Worm (Caenorhabditis elegans) whole organism, midembryonic: ENCODE measurements around the gene skr-6.

ENCODE experiments used
- T22C8.4 ChIP-seq: fragments of 200-800 bp; sonication (Bioruptor generic); IDR thresholded peaks from 2 replicates; pipeline ENCODE4 v1.3.6; 2022; ENCODE audit warnings: missing genetic modification characterization, missing compliant biosample characterization
- cog-1 ChIP-seq: sonication (generic microtip); optimal IDR thresholded peaks from 2 replicates; lab custom pipeline; 2016; ENCODE audit warnings: missing genetic modification characterization, missing compliant biosample characterization
- flt-1 ChIP-seq: fragments of 200-800 bp; sonication (Bioruptor generic); IDR thresholded peaks from 2 replicates; pipeline ENCODE4 v1.3.6; 2022; ENCODE audit warnings: missing genetic modification characterization, missing compliant biosample characterization
- klf-2 ChIP-seq: fragments of 200-800 bp; sonication (Bioruptor generic); conservative IDR thresholded peaks from 2 replicates; pipeline ENCODE4 v1.3.6; 2022; ENCODE audit warnings: missing genetic modification reagents, missing genetic modification characterization, missing compliant biosample characterization
- med-1 ChIP-seq: sonication (generic microtip); optimal IDR thresholded peaks from 2 replicates; lab custom pipeline; 2017; ENCODE audit warnings: missing genetic modification characterization, mild to moderate bottlenecking, missing compliant biosample characterization, antibody characterized with exemption, missing genetic modification reagents; ENCODE audit not compliant: insufficient read depth
- ref-1 ChIP-seq: fragments of 200-800 bp; sonication (Bioruptor generic); conservative IDR thresholded peaks from 2 replicates; pipeline ENCODE4 v1.3.6; 2022; ENCODE audit warnings: missing genetic modification reagents, missing genetic modification characterization, missing compliant biosample characterization
- tab-1 ChIP-seq: fragments of 200-800 bp; sonication (Bioruptor generic); IDR thresholded peaks from 2 replicates; pipeline ENCODE4 v1.3.6; 2022; ENCODE audit warnings: missing genetic modification characterization, missing compliant biosample characterization
- ztf-23 ChIP-seq: fragments of 200-800 bp; sonication (Bioruptor generic); IDR thresholded peaks from 2 replicates; pipeline ENCODE4 v1.3.6; 2022; ENCODE audit warnings: missing genetic modification reagents, missing genetic modification characterization, missing compliant biosample characterization
- ztf-29 ChIP-seq: fragments of 200-800 bp; sonication (Bioruptor generic); IDR thresholded peaks from 2 replicates; pipeline ENCODE4 v1.3.6; 2022; ENCODE audit warnings: missing genetic modification reagents, missing genetic modification characterization, missing compliant biosample characterization

skr-6 gene

DNA sequence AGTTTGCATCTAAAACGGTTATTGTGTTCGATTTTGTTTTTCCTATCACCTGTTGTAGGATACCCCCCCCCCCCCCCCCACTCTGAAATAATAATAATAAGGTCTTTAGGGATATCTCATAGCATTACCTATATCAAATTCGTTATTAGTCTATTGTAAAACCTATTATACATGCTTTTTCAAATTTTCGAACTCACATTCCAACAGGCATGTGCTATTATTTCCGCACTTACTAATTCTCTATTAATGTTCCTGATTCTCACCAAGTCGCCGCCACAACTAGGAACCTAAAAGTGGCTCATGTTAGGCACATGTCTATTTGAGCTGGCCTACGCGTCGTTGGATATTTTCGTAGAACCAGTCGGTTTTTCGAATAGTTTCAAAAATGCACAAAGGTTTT lies 618 bp upstream of the skr-6 start, which contains the start of gene Y37H2C.4:
Gene Y37H2C.4 (plus strand): TSS at position 301 of the 400 bp plus-strand sequence.
- TF ChIP-seq ztf-29, result no peak
- no peak for TF ChIP-seq ref-1 (GFP tag; lab: Robert Waterston, UW)
- no peak for TF ChIP-seq flt-1 (GFP tag; lab: Robert Waterston, UW)
- TF ChIP-seq klf-2, result no peak
- TF ChIP-seq ztf-23 (GFP tag; lab: Robert Waterston, UW), result no peak
- TF ChIP-seq med-1 (GFP tag; lab: Kevin White, UChicago), result no peak
- no peak for TF ChIP-seq tab-1 (GFP tag; lab: Robert Waterston, UW)
- no peak for TF ChIP-seq cog-1 (tag; lab: Kevin White, UChicago)
- TF ChIP-seq T22C8.4 (GFP tag; lab: Robert Waterston, UW), result no peak

DNA sequence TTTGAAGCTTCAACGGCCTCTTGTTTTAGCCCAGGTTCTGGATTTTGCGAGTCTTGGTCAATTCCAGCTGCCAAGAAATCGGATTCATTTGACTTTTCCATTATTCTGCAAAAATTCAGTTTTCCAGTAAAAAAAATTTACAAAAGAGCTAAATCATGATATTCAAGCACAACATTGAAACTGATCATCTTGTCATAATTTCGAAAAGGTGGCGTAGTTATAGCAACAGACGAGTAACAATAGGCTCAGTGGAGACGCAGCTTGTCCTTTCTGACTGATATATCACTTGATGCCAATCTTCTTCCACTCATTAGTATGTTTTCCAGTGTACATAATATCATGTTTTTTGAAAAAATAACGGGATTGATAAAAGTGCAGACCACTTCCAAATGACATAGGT lies 1.0 kb downstream of the skr-6 start, which contains the start of gene fbxa-213:
Gene fbxa-213 (minus strand): TSS at position 101 of the 400 bp plus-strand sequence.
- no peak for TF ChIP-seq T22C8.4 (GFP tag; lab: Robert Waterston, UW)
- no peak for TF ChIP-seq klf-2
- TF ChIP-seq flt-1 (GFP tag; lab: Robert Waterston, UW), result no peak
- no peak for TF ChIP-seq ztf-29
- no peak for TF ChIP-seq med-1 (GFP tag; lab: Kevin White, UChicago)
- no peak for TF ChIP-seq ztf-23 (GFP tag; lab: Robert Waterston, UW)
- no peak for TF ChIP-seq ref-1 (GFP tag; lab: Robert Waterston, UW)
- TF ChIP-seq tab-1 (GFP tag; lab: Robert Waterston, UW), result no peak
- no peak for TF ChIP-seq cog-1 (tag; lab: Kevin White, UChicago)

DNA sequence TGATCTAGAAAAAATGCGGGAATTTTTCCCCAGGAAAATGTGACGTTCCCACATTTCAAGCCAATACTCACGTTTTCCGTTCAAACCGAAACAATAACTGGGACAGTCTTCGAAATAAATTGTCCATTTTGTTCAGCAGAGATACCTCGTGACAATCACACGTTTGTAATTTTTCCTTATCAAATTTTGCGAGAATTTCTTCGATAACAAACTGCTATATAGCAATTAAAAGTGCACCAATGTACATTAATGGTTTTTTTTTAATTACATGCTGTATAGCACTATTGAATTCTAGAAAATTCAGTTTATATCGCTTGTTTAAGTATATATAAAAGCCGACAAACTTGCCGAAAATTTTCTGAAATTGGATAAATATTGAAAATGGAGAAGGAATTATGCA lies 3.5 kb downstream of the skr-6 start, which contains the start of gene R10E8.6:
Gene R10E8.6 (minus strand): TSS at position 154 of the 400 bp plus-strand sequence.
- no peak for TF ChIP-seq flt-1 (GFP tag; lab: Robert Waterston, UW)
- TF ChIP-seq T22C8.4 (GFP tag; lab: Robert Waterston, UW), result no peak
- TF ChIP-seq cog-1 (tag; lab: Kevin White, UChicago), result no peak
- no peak for TF ChIP-seq ztf-23 (GFP tag; lab: Robert Waterston, UW)
- no peak for TF ChIP-seq ref-1 (GFP tag; lab: Robert Waterston, UW)
- no peak for TF ChIP-seq tab-1 (GFP tag; lab: Robert Waterston, UW)
- no peak for TF ChIP-seq ztf-29
- TF ChIP-seq klf-2, result no peak
- no peak for TF ChIP-seq med-1 (GFP tag; lab: Kevin White, UChicago)

DNA sequence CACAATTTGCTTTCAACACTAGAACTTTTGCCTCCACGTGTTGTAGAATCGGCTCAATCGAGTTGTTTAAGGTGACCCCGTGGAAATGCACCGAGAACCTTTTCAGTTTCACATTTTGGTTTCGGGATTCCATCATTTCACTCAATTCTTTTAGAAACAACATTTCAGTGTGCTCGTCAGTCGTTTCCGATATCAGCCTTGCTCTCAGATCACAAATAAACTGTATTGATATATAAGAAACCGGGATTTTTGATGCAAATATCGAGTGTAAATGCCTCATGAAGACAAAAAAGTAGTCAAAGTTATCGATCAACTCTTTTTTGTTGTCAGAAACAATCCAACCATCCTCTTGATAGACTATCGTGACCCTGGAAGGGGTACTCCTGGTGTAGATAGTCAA lies 4.3 kb downstream of the skr-6 start:
- TF ChIP-seq klf-2 (no peak), med-1 (GFP tag; lab: Kevin White, UChicago) (no peak), ztf-29 (no peak)

DNA sequence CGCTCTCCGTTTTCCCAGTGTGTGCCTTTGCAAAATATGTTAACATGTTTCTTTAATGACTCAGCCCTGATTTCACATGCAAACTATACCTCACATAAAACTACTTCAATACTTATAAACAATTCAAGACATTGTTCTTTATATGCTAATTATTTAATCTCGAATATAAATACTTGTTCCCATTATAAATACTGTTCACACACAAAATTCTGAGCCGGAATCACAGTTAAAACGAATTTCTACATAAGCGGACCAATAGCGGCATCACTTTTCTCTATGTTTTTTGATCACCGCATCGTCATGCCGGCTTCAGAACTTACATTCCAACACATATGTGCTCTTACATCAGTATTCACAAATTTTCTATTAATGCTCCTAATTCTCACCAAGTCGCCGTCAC lies 15.3 kb downstream of the skr-6 start, which contains the start of gene R10E8.5:
Gene R10E8.5 (plus strand): TSS at position 301 of the 400 bp plus-strand sequence.
- TF ChIP-seq ztf-29, result no peak
- TF ChIP-seq flt-1 (GFP tag; lab: Robert Waterston, UW), result no peak
- TF ChIP-seq T22C8.4 (GFP tag; lab: Robert Waterston, UW), result no peak
- no peak for TF ChIP-seq klf-2
- TF ChIP-seq med-1 (GFP tag; lab: Kevin White, UChicago), result no peak
- TF ChIP-seq cog-1 (tag; lab: Kevin White, UChicago), result no peak
- no peak for TF ChIP-seq ref-1 (GFP tag; lab: Robert Waterston, UW)
- no peak for TF ChIP-seq ztf-23 (GFP tag; lab: Robert Waterston, UW)
- no peak for TF ChIP-seq tab-1 (GFP tag; lab: Robert Waterston, UW)

DNA sequence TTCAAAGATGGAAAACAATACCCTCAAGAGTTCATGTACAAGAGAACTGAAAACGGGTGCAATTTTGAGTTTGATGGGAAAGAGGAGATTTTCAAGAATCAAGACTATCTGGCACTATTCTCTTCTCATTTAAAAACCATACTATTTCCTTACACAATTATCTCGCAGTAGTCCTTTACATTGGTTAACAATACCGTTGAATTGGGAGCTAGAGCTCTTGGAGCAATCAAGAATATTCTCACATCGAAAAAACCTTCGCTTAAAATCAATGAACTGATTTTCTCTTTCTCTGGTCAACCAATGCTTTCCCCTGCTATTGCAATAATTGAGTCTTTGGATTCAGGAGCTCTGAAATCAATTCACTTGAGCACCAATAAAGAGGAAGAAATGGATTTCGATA lies 16.3 kb downstream of the skr-6 start, which contains the start of gene R10E8.2:
Gene R10E8.2 (plus strand): TSS at position 301 of the 400 bp plus-strand sequence.
- no peak for TF ChIP-seq flt-1 (GFP tag; lab: Robert Waterston, UW)
- TF ChIP-seq T22C8.4 (GFP tag; lab: Robert Waterston, UW), result no peak
- TF ChIP-seq ztf-29, result no peak
- TF ChIP-seq ztf-23 (GFP tag; lab: Robert Waterston, UW), result no peak
- TF ChIP-seq cog-1 (tag; lab: Kevin White, UChicago), result no peak
- TF ChIP-seq ref-1 (GFP tag; lab: Robert Waterston, UW), result no peak
- TF ChIP-seq tab-1 (GFP tag; lab: Robert Waterston, UW), result no peak
- TF ChIP-seq klf-2, result no peak
- TF ChIP-seq med-1 (GFP tag; lab: Kevin White, UChicago), result no peak

DNA sequence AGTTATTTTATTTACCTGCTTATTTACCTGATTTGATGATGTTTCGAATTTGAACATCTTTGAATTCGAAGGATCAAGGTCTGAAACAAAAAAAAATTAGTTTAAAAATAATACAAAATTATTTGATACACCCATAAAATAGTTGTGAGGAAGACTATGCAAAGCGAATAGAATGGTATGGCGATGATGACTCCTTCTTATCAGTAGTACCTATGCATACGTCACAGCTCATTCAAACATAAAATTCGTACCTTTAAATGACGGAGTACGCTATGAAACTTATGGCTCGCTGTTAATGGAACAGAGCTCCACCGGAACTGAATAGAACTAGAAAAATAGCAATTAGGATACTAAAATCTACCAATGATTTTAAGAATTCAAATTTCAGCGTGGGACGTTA lies 17.5 kb downstream of the skr-6 start, which contains the start of gene R10E8.1:
Gene R10E8.1 (minus strand): TSS at position 178 of the 400 bp plus-strand sequence.
- no peak for TF ChIP-seq ztf-23 (GFP tag; lab: Robert Waterston, UW)
- no peak for TF ChIP-seq T22C8.4 (GFP tag; lab: Robert Waterston, UW)
- no peak for TF ChIP-seq med-1 (GFP tag; lab: Kevin White, UChicago)
- no peak for TF ChIP-seq klf-2

DNA sequence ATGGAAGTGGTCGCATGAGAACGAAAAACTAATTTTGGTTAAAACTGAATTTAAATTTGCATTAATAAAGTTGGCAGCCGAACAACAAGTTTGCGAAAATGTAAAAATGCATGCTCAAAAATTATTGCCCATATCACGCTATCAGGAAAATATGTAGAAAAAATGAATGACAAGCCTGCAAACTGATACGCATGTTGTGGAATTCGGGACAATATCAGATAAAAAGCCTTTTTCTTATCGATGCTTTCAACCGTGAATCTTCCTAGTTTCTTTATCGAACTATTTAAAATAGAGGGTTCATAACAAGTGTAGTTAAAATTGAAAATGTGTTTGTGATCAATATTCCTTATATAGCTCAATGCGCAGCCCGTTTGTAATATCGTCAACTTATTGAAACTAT lies 23.7 kb downstream of the skr-6 start:
- TF ChIP-seq klf-2 (no peak), med-1 (GFP tag; lab: Kevin White, UChicago) (no peak), tab-1 (GFP tag; lab: Robert Waterston, UW) (no peak), cog-1 (tag; lab: Kevin White, UChicago) (no peak), ztf-29 (no peak), T22C8.4 (GFP tag; lab: Robert Waterston, UW) (no peak)

DNA sequence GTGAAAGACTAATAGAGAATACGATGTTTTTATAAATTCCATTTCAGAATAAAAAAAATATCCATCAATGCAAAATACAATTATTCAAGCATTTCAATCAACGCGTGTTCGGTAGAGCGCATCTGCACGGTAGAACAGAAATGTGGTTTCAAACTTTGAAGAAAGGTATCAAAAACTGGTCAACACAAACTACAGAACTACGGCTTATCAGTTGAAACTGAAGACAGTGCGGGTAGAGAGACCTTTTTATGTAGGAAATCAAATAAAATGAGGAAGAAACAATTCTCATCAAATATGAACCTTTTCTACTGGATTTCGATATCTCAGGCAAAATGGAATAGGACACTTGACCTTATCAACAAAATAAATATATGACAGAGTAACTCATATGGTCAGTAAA lies 25.4 kb downstream of the skr-6 start:
- no peak for TF ChIP-seq klf-2
- no peak for TF ChIP-seq tab-1 (GFP tag; lab: Robert Waterston, UW)
- no peak for TF ChIP-seq ref-1 (GFP tag; lab: Robert Waterston, UW)
- no peak for TF ChIP-seq flt-1 (GFP tag; lab: Robert Waterston, UW)
- no peak for TF ChIP-seq cog-1 (tag; lab: Kevin White, UChicago)
- TF ChIP-seq ztf-23 (GFP tag; lab: Robert Waterston, UW), result no peak

DNA sequence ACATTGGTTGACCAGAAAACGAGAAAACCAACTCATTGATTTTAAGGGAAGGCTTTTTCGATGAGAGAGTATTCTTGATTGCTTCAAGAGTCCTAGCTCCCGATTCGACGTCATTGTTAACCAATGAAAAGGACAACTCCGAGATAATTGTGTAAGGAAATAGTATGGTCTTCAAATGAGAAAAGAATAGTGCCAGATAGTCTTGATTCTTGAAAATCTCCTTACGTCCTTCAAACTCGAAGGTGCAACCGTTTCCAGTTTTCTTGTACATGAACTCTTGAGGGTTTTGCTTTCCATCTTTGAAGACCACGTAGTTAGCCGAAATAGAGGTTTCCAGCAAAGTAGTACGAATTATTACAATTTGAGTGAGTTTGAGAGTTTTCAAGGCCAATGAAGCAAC lies 26.6 kb downstream of the skr-6 start:
- TF ChIP-seq ztf-29 (no peak), klf-2 (no peak), flt-1 (GFP tag; lab: Robert Waterston, UW) (no peak), ref-1 (GFP tag; lab: Robert Waterston, UW) (no peak), cog-1 (tag; lab: Kevin White, UChicago) (no peak), T22C8.4 (GFP tag; lab: Robert Waterston, UW) (no peak), ztf-23 (GFP tag; lab: Robert Waterston, UW) (no peak), tab-1 (GFP tag; lab: Robert Waterston, UW) (no peak), med-1 (GFP tag; lab: Kevin White, UChicago) (no peak)
